Worm (Caenorhabditis elegans) whole organism, L1 larva: ENCODE data around the gene srsx-25.
A peak's percentile ranks its signal among the peaks of the same experiment; 100 is the strongest.

Experiments
- C34B4.2 ChIP-seq: sonication (generic microtip); optimal IDR thresholded peaks from 2 replicates; lab custom pipeline; 2017; ENCODE audit warnings: mild to moderate bottlenecking, missing genetic modification characterization, missing compliant biosample characterization
- Y116A8C.19 ChIP-seq: sonication (generic microtip); optimal IDR thresholded peaks from 2 replicates; lab custom pipeline; 2016; ENCODE audit warnings: missing compliant biosample characterization, missing genetic modification characterization, borderline replicate concordance
- aha-1 ChIP-seq: fragments of 150-350 bp; optimal IDR thresholded peaks from 2 replicates; lab custom pipeline; 2014; ENCODE audit warnings: missing biosample characterization, missing genetic modification characterization
- aly-2 ChIP-seq: fragments of 150-350 bp; optimal IDR thresholded peaks from 2 replicates; lab custom pipeline; 2014; ENCODE audit warnings: missing biosample characterization, missing genetic modification characterization
- blmp-1 ChIP-seq: fragments of 150-350 bp; optimal IDR thresholded peaks from 2 replicates; lab custom pipeline; 2014; ENCODE audit warnings: missing biosample characterization, missing genetic modification characterization
- ceh-82 ChIP-seq, 3 experiments: fragments of 150-350 bp in 1 of 3; sonication (generic microtip) in 2 of 3; optimal IDR thresholded peaks; 2 replicates each; lab custom pipeline; 2014 to 2017; ENCODE audit warnings: missing biosample characterization in 3 of 3, missing genetic modification characterization in 3 of 3
- dpl-1 ChIP-seq, 3 experiments: fragments of 150-350 bp in 2 of 3; sonication (generic microtip) in 1 of 3; optimal IDR thresholded peaks; 2 replicates each; lab custom pipeline; 2014 to 2017; ENCODE audit warnings: missing biosample characterization in 3 of 3, missing genetic modification characterization in 3 of 3, missing genetic modification reagents in 3 of 3
- efl-1 ChIP-seq, 4 experiments: fragments of 150-350 bp; optimal IDR thresholded peaks in 3 of 4; peaks in 1 of 4; 1 replicate in 1 of 4; 2 replicates in 3 of 4; lab custom pipeline; 2014; ENCODE audit warnings: missing biosample characterization in 2 of 4, missing genetic modification characterization in 2 of 4, missing genetic modification reagents in 2 of 4
- egl-27 ChIP-seq, 2 experiments: fragments of 150-350 bp in 1 of 2; sonication (generic microtip); optimal IDR thresholded peaks; 3 replicates each; lab custom pipeline; 2017 to 2018; ENCODE audit warnings: missing biosample characterization in 2 of 2, missing genetic modification characterization in 2 of 2, missing genetic modification reagents in 2 of 2
- elt-2 ChIP-seq: sonication (generic microtip); optimal IDR thresholded peaks from 2 replicates; lab custom pipeline; 2016; ENCODE audit warnings: missing genetic modification characterization, mild to moderate bottlenecking, inconsistent platforms, missing compliant biosample characterization, missing genetic modification reagents
- ets-5 ChIP-seq: fragments of 200-800 bp; sonication (Bioruptor generic); IDR thresholded peaks from 2 replicates; pipeline ENCODE4 v1.3.6; 2022; ENCODE audit warnings: missing genetic modification characterization, missing compliant biosample characterization
- hlh-4 ChIP-seq: sonication (generic microtip); optimal IDR thresholded peaks from 2 replicates; lab custom pipeline; 2016; ENCODE audit warnings: mild to moderate bottlenecking, missing genetic modification characterization, missing compliant biosample characterization
- hpl-2 ChIP-seq: fragments of 150-350 bp; optimal IDR thresholded peaks from 2 replicates; lab custom pipeline; 2014; ENCODE audit warnings: missing biosample characterization, missing genetic modification reagents, missing genetic modification characterization
- isw-1 ChIP-seq: fragments of 200-800 bp; sonication (Bioruptor generic); IDR thresholded peaks from 2 replicates; pipeline ENCODE4 v1.3.6; 2022; ENCODE audit warnings: missing genetic modification characterization, missing compliant biosample characterization
- lin-13 ChIP-seq: fragments of 150-350 bp; optimal IDR thresholded peaks from 2 replicates; lab custom pipeline; 2014; ENCODE audit warnings: missing biosample characterization, missing genetic modification reagents, missing genetic modification characterization
- lin-14 ChIP-seq: fragments of 200-800 bp; sonication (Bioruptor generic); optimal IDR thresholded peaks from 2 replicates; lab custom pipeline; 2018; ENCODE audit warnings: mild to moderate bottlenecking, missing genetic modification characterization, moderate library complexity, missing compliant biosample characterization
- lin-15B ChIP-seq: fragments of 150-350 bp; sonication (generic microtip); optimal IDR thresholded peaks from 3 replicates; lab custom pipeline; 2014; ENCODE audit warnings: missing biosample characterization, missing genetic modification characterization
- lir-3 ChIP-seq: sonication (generic microtip); optimal IDR thresholded peaks from 2 replicates; lab custom pipeline; 2016; ENCODE audit warnings: mild to moderate bottlenecking, missing genetic modification characterization, moderate library complexity, missing compliant biosample characterization; ENCODE audit not compliant: poor library complexity
- mab-9 ChIP-seq: fragments of 200-800 bp; sonication (Bioruptor generic); IDR thresholded peaks from 2 replicates; pipeline ENCODE4 v1.3.6; 2022; ENCODE audit warnings: missing genetic modification reagents, missing genetic modification characterization, missing compliant biosample characterization
- mdl-1 ChIP-seq, 2 experiments: fragments of 150-350 bp; optimal IDR thresholded peaks; 2 replicates each; lab custom pipeline; 2014 to 2017; ENCODE audit warnings: missing biosample characterization in 2 of 2, missing genetic modification characterization in 2 of 2, inconsistent platforms in 1 of 2
- mef-2 ChIP-seq: fragments of 150-350 bp; optimal IDR thresholded peaks from 2 replicates; lab custom pipeline; 2014; ENCODE audit warnings: missing biosample characterization, missing genetic modification characterization
- nhr-237 ChIP-seq: fragments of 150-350 bp; optimal IDR thresholded peaks from 2 replicates; lab custom pipeline; 2014; ENCODE audit warnings: missing biosample characterization, missing genetic modification characterization
- nhr-71 ChIP-seq: sonication (generic microtip); optimal IDR thresholded peaks from 2 replicates; lab custom pipeline; 2016; ENCODE audit warnings: mild to moderate bottlenecking, missing genetic modification characterization, moderate library complexity, missing compliant biosample characterization
- nhr-90 ChIP-seq: sonication (generic microtip); optimal IDR thresholded peaks from 2 replicates; lab custom pipeline; 2016; ENCODE audit warnings: mild to moderate bottlenecking, missing genetic modification characterization, missing compliant biosample characterization; ENCODE audit not compliant: poor library complexity
- pag-3 ChIP-seq: sonication (generic microtip); optimal IDR thresholded peaks from 2 replicates; lab custom pipeline; 2017; ENCODE audit warnings: missing genetic modification characterization, mild to moderate bottlenecking, missing compliant biosample characterization, antibody characterized with exemption, borderline replicate concordance; ENCODE audit not compliant: insufficient read depth
- pax-3 ChIP-seq: fragments of 200-800 bp; sonication (Bioruptor generic); optimal IDR thresholded peaks from 2 replicates; lab custom pipeline; 2018; ENCODE audit warnings: mild to moderate bottlenecking, missing genetic modification characterization, moderate library complexity, missing compliant biosample characterization
- pqm-1 ChIP-seq: sonication (generic microtip); optimal IDR thresholded peaks from 3 replicates; lab custom pipeline; 2017; ENCODE audit warnings: missing biosample characterization, missing genetic modification characterization
- skn-1 ChIP-seq: fragments of 150-350 bp; optimal IDR thresholded peaks from 2 replicates; lab custom pipeline; 2014; ENCODE audit warnings: missing biosample characterization, missing genetic modification characterization
- snpc-4 ChIP-seq: fragments of 150-350 bp; optimal IDR thresholded peaks from 2 replicates; lab custom pipeline; 2014; ENCODE audit warnings: missing biosample characterization, missing genetic modification characterization
- sox-4 ChIP-seq: sonication (generic microtip); optimal IDR thresholded peaks from 2 replicates; lab custom pipeline; 2016; ENCODE audit warnings: missing genetic modification characterization, missing compliant biosample characterization
- sup-37 ChIP-seq: fragments of 200-800 bp; sonication (Bioruptor generic); optimal IDR thresholded peaks from 2 replicates; lab custom pipeline; 2018; ENCODE audit warnings: mild to moderate bottlenecking, missing genetic modification characterization, missing compliant biosample characterization
- swsn-7 ChIP-seq: sonication (generic microtip); optimal IDR thresholded peaks from 2 replicates; lab custom pipeline; 2016; ENCODE audit warnings: missing genetic modification characterization, missing compliant biosample characterization
- tbx-2 ChIP-seq: sonication (generic microtip); optimal IDR thresholded peaks from 2 replicates; lab custom pipeline; 2016; ENCODE audit warnings: missing genetic modification characterization, missing compliant biosample characterization
- unc-130 ChIP-seq: fragments of 150-350 bp; optimal IDR thresholded peaks from 2 replicates; lab custom pipeline; 2017; ENCODE audit warnings: missing biosample characterization, missing genetic modification characterization, inconsistent platforms
- unc-86 ChIP-seq: sonication (generic microtip); optimal IDR thresholded peaks from 2 replicates; lab custom pipeline; 2016; ENCODE audit warnings: missing genetic modification characterization, missing compliant biosample characterization
- unc-98 ChIP-seq: fragments of 200-800 bp; sonication (Bioruptor generic); IDR thresholded peaks from 2 replicates; pipeline ENCODE4 v1.3.6; 2022; ENCODE audit warnings: missing genetic modification characterization, missing compliant biosample characterization
- vab-15 ChIP-seq: sonication (generic microtip); optimal IDR thresholded peaks from 2 replicates; lab custom pipeline; 2017; ENCODE audit warnings: missing genotype, mild to moderate bottlenecking, missing genetic modification characterization, missing compliant biosample characterization

srsx-25 gene

DNA sequence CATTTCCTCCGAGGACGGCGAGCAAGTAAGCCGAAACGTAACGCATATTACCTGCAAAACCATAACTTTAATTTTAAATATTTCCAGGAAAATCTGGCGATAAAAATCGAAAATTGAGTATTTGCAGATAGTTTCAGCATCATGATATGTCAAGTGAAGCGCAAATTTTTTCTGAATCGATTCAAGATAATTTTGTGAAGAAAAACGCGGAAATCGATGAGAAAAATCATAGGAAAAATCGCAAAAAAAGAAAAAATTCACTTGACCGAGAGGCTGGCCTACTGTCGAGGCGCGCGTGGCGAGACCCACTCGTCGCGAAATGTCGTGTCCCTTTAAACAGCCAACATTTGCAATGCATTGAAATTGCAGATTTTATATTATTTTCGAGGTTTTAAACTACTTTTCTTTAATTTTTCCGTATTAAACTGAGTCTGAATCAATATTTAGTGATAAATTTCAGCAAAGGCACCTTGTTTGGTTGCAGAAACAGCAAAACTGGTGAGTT, 5.3 kb downstream of the srsx-25 start, which contains the start of the genes rla-2, popl-7 and Y62E10A.24 (continued):
- no peak for TF ChIP-seq egl-27 (tag; optimal IDR thresholded peaks at IDR 0.05; lab: Kevin White, UChicago)
- TF ChIP-seq unc-130 (tag; lab: Kevin White, UChicago) = peak; percentile 14
- TF ChIP-seq mdl-1 (tag; optimal IDR thresholded peaks at IDR 0.05; lab: Kevin White, UChicago) = no peak
- no peak for TF ChIP-seq nhr-71 (tag; lab: Kevin White, UChicago)
- TF ChIP-seq lin-15B = no peak
- TF ChIP-seq mef-2 (tag; lab: Kevin White, UChicago) = no peak
- TF ChIP-seq pqm-1 (tag; lab: Kevin White, UChicago) = no peak
- TF ChIP-seq aha-1 (tag; lab: Kevin White, UChicago) = no peak
- TF ChIP-seq dpl-1 (GFP tag; optimal IDR thresholded peaks at IDR 0.05; lab: Kevin White, UChicago) = peak; percentile 6 to 39 (median 26)
- no peak for TF ChIP-seq sup-37 (GFP tag; lab: Kevin White, UChicago)
- no peak for TF ChIP-seq unc-98 (GFP tag; lab: Robert Waterston, UW)
- no peak for TF ChIP-seq sox-4 (tag; lab: Kevin White, UChicago)
- TF ChIP-seq lir-3 (tag; lab: Kevin White, UChicago) = no peak
- peak; percentile 29 for TF ChIP-seq skn-1
- peak; percentile 28 for TF ChIP-seq blmp-1
- no peak for TF ChIP-seq Y116A8C.19 (tag; lab: Kevin White, UChicago)
- TF ChIP-seq elt-2 = no peak

DNA sequence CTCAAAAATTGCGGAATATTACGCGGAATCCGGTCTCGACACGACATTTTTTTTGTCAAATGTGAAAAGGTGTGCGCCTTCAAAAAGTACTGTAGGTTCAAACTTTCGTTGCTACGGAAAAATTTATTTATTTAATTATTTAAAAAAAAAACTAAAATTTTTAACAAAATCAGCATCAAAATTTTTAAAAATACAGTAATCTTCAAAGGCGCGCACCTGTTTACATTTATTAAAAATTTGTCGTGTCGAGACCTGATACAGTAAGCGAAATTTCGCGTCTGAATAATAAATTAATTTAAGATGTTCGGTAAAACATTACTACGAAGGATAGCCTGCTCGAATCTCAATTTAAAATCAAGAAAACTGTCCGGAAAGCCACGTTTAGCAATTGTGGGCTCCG, 6.7 kb downstream of the srsx-25 start, which contains the start of gene Y62E10A.6:
TSS of gene Y62E10A.6 (plus strand) at position 301 of the 400 bp plus-strand sequence.
- TF ChIP-seq nhr-71 (tag; lab: Kevin White, UChicago) = no peak
- no peak for TF ChIP-seq Y116A8C.19 (tag; lab: Kevin White, UChicago)
- TF ChIP-seq lin-14 (GFP tag; lab: Kevin White, UChicago) = no peak
- TF ChIP-seq unc-86 = no peak
- no peak for TF ChIP-seq hpl-2 (GFP tag; lab: Kevin White, UChicago)
- no peak for TF ChIP-seq lin-13 (GFP tag; lab: Kevin White, UChicago)
- TF ChIP-seq hlh-4 = no peak
- TF ChIP-seq C34B4.2 (tag; lab: Kevin White, UChicago) = no peak
- TF ChIP-seq nhr-237 (tag; lab: Kevin White, UChicago) = no peak
- TF ChIP-seq ets-5 (GFP tag; lab: Robert Waterston, UW) = no peak
- TF ChIP-seq snpc-4 = no peak
- no peak for TF ChIP-seq tbx-2 (tag; lab: Kevin White, UChicago)
- TF ChIP-seq, all 84 proteins: peak for 0

DNA sequence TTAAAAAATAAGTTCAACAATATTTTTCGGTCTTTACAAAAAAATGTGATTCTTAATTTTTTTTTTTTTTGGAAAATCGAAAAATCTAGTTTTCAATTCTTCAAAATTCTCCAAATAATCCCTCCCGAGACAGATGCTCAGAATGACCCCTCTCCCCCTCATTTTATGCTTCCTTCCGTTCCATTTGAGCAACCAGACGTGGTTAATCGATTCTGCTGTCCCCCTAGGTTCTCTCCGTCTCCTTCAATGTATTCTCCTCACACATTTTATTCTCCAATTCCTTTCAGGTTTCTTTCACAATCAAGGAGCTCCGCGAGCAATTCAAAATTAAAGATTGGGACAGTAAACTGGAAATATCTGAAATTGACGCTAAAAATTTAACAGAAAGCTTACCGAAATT, 9.9 kb downstream of the srsx-25 start:
- TF ChIP-seq vab-15 (tag; lab: Kevin White, UChicago) = no peak

DNA sequence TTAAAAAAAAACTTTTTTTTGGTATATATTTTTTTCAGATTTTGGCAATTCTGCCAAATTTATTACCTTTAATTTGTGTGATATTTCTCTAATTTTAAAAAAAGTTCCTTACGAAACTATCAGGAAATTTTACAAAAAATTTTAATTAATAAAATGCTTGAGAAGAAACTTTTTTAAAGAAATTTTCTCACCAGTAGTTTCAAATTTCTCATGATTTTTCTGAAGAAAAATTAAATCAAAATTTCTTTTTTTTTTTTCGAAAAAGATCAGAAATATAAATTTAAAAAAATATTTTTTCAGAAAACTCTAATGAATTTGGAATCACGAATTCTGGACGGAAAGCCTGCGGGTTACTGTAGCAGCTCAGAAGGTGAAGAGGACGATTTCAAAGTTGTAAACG, 12.7 kb downstream of the srsx-25 start, which contains the start of gene mau-8:
TSS of gene mau-8 (plus strand) at position 301 of the 400 bp plus-strand sequence.
- TF ChIP-seq unc-98 (GFP tag; lab: Robert Waterston, UW) = no peak
- TF ChIP-seq hpl-2 (GFP tag; lab: Kevin White, UChicago) = no peak
- TF ChIP-seq efl-1 (optimal IDR thresholded peaks at IDR 0.05; lab: Kevin White, UChicago) = no peak
- TF ChIP-seq efl-1 (GFP tag; optimal IDR thresholded peaks at IDR 0.05 in 1 of 2; lab: Kevin White, UChicago) = no peak
- TF ChIP-seq pag-3 (tag; lab: Kevin White, UChicago) = no peak
- no peak for TF ChIP-seq egl-27 (tag; optimal IDR thresholded peaks at IDR 0.05; lab: Kevin White, UChicago)
- no peak for TF ChIP-seq blmp-1
- no peak for TF ChIP-seq lin-13 (GFP tag; lab: Kevin White, UChicago)
- no peak for TF ChIP-seq aha-1 (tag; lab: Kevin White, UChicago)
- no peak for TF ChIP-seq swsn-7
- no peak for TF ChIP-seq nhr-90 (tag; lab: Kevin White, UChicago)
- TF ChIP-seq pax-3 (tag; lab: Kevin White, UChicago) = no peak
- no peak for TF ChIP-seq mdl-1 (tag; optimal IDR thresholded peaks at IDR 0.05; lab: Kevin White, UChicago)
- no peak for TF ChIP-seq aly-2 (tag; lab: Kevin White, UChicago)
- TF ChIP-seq mab-9 (GFP tag; lab: Robert Waterston, UW) = no peak
- TF ChIP-seq ets-5 (GFP tag; lab: Robert Waterston, UW) = no peak
- TF ChIP-seq isw-1 (GFP tag; lab: Robert Waterston, UW) = no peak
- no peak for TF ChIP-seq ceh-82 (tag; optimal IDR thresholded peaks at IDR 0.05; lab: Kevin White, UChicago)
